Worm (Caenorhabditis elegans): ENCODE data around the gene srbc-20.

- TF ChIP-seq T22C8.4 (GFP tag; IDR thresholded peaks at IDR 0.05): no peak
- no peak for TF ChIP-seq klf-2 (GFP tag; conservative IDR thresholded peaks at IDR 0.05)
- no peak for TF ChIP-seq tab-1 (GFP tag; IDR thresholded peaks at IDR 0.05)
- TF ChIP-seq med-1 (GFP tag; optimal IDR thresholded peaks at IDR 0.05; ENCODE audit: insufficient read depth): no peak
- no peak for TF ChIP-seq cog-1 (tag; optimal IDR thresholded peaks at IDR 0.05)
- no peak for TF ChIP-seq flt-1 (GFP tag; IDR thresholded peaks at IDR 0.05)
- TF ChIP-seq ztf-29 (GFP tag; IDR thresholded peaks at IDR 0.05): no peak
- TF ChIP-seq ztf-23 (GFP tag; IDR thresholded peaks at IDR 0.05): no peak
Measured at ce11 chrV:2174465-2174864, 27.6 kb downstream of the srbc-20 start.

Data from whole organism, midembryonic.